Worm (Caenorhabditis elegans) whole organism, L1 larva: Measurements from ENCODE around the gene srlf-4.
A peak's percentile ranks its signal among the peaks of the same experiment; 100 is the strongest.
"Not testable (repeated sequence)": the region's sequence is repeated elsewhere in the genome, so short reads cannot be mapped to it uniquely, and the experiment has no call there.

Experiments used
- alr-1 ChIP-seq: fragments of 200-800 bp; sonication (Bioruptor generic); optimal IDR thresholded peaks from 2 replicates; lab custom pipeline; 2018; ENCODE audit warnings: borderline replicate concordance, mild to moderate bottlenecking, missing genetic modification characterization, missing compliant biosample characterization
- aly-2 ChIP-seq: fragments of 150-350 bp; optimal IDR thresholded peaks from 2 replicates; lab custom pipeline; 2014; ENCODE audit warnings: missing biosample characterization, missing genetic modification characterization
- ceh-88 ChIP-seq: fragments of 200-800 bp; sonication (Bioruptor generic); IDR thresholded peaks from 2 replicates; pipeline ENCODE4 v1.3.6; 2022; ENCODE audit warnings: missing genetic modification characterization, missing compliant biosample characterization
- ceh-90 ChIP-seq: sonication (generic microtip); optimal IDR thresholded peaks from 2 replicates; lab custom pipeline; 2016; ENCODE audit warnings: missing genetic modification characterization, missing compliant biosample characterization
- efl-1 ChIP-seq, 4 experiments: fragments of 150-350 bp; optimal IDR thresholded peaks in 3 of 4; peaks in 1 of 4; 1 replicate in 1 of 4; 2 replicates in 3 of 4; lab custom pipeline; 2014; ENCODE audit warnings: missing biosample characterization in 2 of 4, missing genetic modification characterization in 2 of 4, missing genetic modification reagents in 2 of 4
- egl-27 ChIP-seq, 2 experiments: fragments of 150-350 bp in 1 of 2; sonication (generic microtip); optimal IDR thresholded peaks; 3 replicates each; lab custom pipeline; 2017 to 2018; ENCODE audit warnings: missing biosample characterization in 2 of 2, missing genetic modification characterization in 2 of 2, missing genetic modification reagents in 2 of 2
- elt-2 ChIP-seq: sonication (generic microtip); optimal IDR thresholded peaks from 2 replicates; lab custom pipeline; 2016; ENCODE audit warnings: missing genetic modification characterization, mild to moderate bottlenecking, inconsistent platforms, missing compliant biosample characterization, missing genetic modification reagents
- elt-3 ChIP-seq, 6 experiments: fragments of 150-350 bp in 1 of 6; sonication (generic microtip); optimal IDR thresholded peaks; 2 replicates each; lab custom pipeline; 2017 to 2018; ENCODE audit warnings: missing biosample characterization in 6 of 6, missing genetic modification characterization in 6 of 6, inconsistent platforms in 1 of 6
- fkh-4 ChIP-seq: sonication (generic microtip); optimal IDR thresholded peaks from 2 replicates; lab custom pipeline; 2016; ENCODE audit warnings: missing compliant biosample characterization, missing genetic modification characterization, borderline replicate concordance
- hlh-4 ChIP-seq: sonication (generic microtip); optimal IDR thresholded peaks from 2 replicates; lab custom pipeline; 2016; ENCODE audit warnings: mild to moderate bottlenecking, missing genetic modification characterization, missing compliant biosample characterization
- isw-1 ChIP-seq: fragments of 200-800 bp; sonication (Bioruptor generic); IDR thresholded peaks from 2 replicates; pipeline ENCODE4 v1.3.6; 2022; ENCODE audit warnings: missing genetic modification characterization, missing compliant biosample characterization
- jun-1 ChIP-seq: fragments of 150-350 bp; optimal IDR thresholded peaks from 2 replicates; lab custom pipeline; 2014; ENCODE audit warnings: missing biosample characterization, missing genetic modification reagents, missing genetic modification characterization
- mdl-1 ChIP-seq, 2 experiments: fragments of 150-350 bp; optimal IDR thresholded peaks; 2 replicates each; lab custom pipeline; 2014 to 2017; ENCODE audit warnings: missing biosample characterization in 2 of 2, missing genetic modification characterization in 2 of 2, inconsistent platforms in 1 of 2
- nhr-11 ChIP-seq: fragments of 150-350 bp; optimal IDR thresholded peaks from 2 replicates; lab custom pipeline; 2014; ENCODE audit warnings: missing biosample characterization, missing genetic modification characterization
- nhr-19 ChIP-seq: fragments of 200-800 bp; sonication (Bioruptor generic); conservative IDR thresholded peaks from 2 replicates; pipeline ENCODE4 v1.3.6; 2022; ENCODE audit warnings: missing genetic modification characterization, missing compliant biosample characterization
- nhr-20 ChIP-seq: sonication (generic microtip); optimal IDR thresholded peaks from 2 replicates; lab custom pipeline; 2016; ENCODE audit warnings: mild to moderate bottlenecking, missing genetic modification characterization, missing compliant biosample characterization
- nhr-77 ChIP-seq: fragments of 150-350 bp; optimal IDR thresholded peaks from 2 replicates; lab custom pipeline; 2014; ENCODE audit warnings: missing biosample characterization, missing genetic modification characterization
- nhr-84 ChIP-seq: sonication (generic microtip); optimal IDR thresholded peaks from 2 replicates; lab custom pipeline; 2017; ENCODE audit warnings: missing biosample characterization, missing genetic modification characterization
- nhr-85 ChIP-seq: sonication (generic microtip); peaks from one replicate; lab custom pipeline; 2016; ENCODE audit warnings: missing genetic modification characterization, inconsistent platforms, missing compliant biosample characterization
- pax-3 ChIP-seq: fragments of 200-800 bp; sonication (Bioruptor generic); optimal IDR thresholded peaks from 2 replicates; lab custom pipeline; 2018; ENCODE audit warnings: mild to moderate bottlenecking, missing genetic modification characterization, moderate library complexity, missing compliant biosample characterization
- pqm-1 ChIP-seq: sonication (generic microtip); optimal IDR thresholded peaks from 3 replicates; lab custom pipeline; 2017; ENCODE audit warnings: missing biosample characterization, missing genetic modification characterization
- snpc-4 ChIP-seq: fragments of 150-350 bp; optimal IDR thresholded peaks from 2 replicates; lab custom pipeline; 2014; ENCODE audit warnings: missing biosample characterization, missing genetic modification characterization
- sox-4 ChIP-seq: sonication (generic microtip); optimal IDR thresholded peaks from 2 replicates; lab custom pipeline; 2016; ENCODE audit warnings: missing genetic modification characterization, missing compliant biosample characterization
- tlp-1 ChIP-seq: fragments of 150-350 bp; optimal IDR thresholded peaks from 2 replicates; lab custom pipeline; 2014; ENCODE audit warnings: missing biosample characterization, missing genetic modification characterization
- unc-62 ChIP-seq: fragments of 150-350 bp; optimal IDR thresholded peaks from 2 replicates; lab custom pipeline; 2014; ENCODE audit warnings: missing biosample characterization, missing genetic modification reagents, missing genetic modification characterization
- unc-86 ChIP-seq: sonication (generic microtip); optimal IDR thresholded peaks from 2 replicates; lab custom pipeline; 2016; ENCODE audit warnings: missing genetic modification characterization, missing compliant biosample characterization
- xbp-1 ChIP-seq: sonication (generic microtip); optimal IDR thresholded peaks from 2 replicates; lab custom pipeline; 2016; ENCODE audit warnings: missing genetic modification characterization, missing compliant biosample characterization
- ztf-11 ChIP-seq, 2 experiments: sonication (generic microtip); optimal IDR thresholded peaks; 2 replicates each; lab custom pipeline; 2016 to 2017; ENCODE audit warnings: missing genetic modification characterization in 2 of 2, missing biosample characterization in 1 of 2, missing compliant biosample characterization in 1 of 2

The srlf-4 gene

ce11 chrIV:12886012-12886411, 38.2 kb downstream of the srlf-4 start:
- TF ChIP-seq nhr-77 (tag; lab: Kevin White, UChicago), result no peak

- TF ChIP-seq alr-1 (tag; lab: Kevin White, UChicago) (no peak), fkh-4 (tag; lab: Kevin White, UChicago) (no peak), aly-2 (tag; lab: Kevin White, UChicago) (no peak), elt-3 (tag; optimal IDR thresholded peaks at IDR 0.05; lab: Kevin White, UChicago) (no peak), unc-86 (tag; lab: Kevin White, UChicago) (no peak), isw-1 (GFP tag; lab: Robert Waterston, UW) (no peak), tlp-1 (tag; lab: Kevin White, UChicago) (no peak), nhr-19 (no peak), nhr-84 (no peak), unc-62 (GFP tag; lab: Kevin White, UChicago) (no peak), xbp-1 (tag; lab: Kevin White, UChicago) (no peak), pax-3 (tag; lab: Kevin White, UChicago) (no peak), hlh-4 (tag; lab: Kevin White, UChicago) (no peak), ztf-11 (tag; optimal IDR thresholded peaks at IDR 0.05; lab: Kevin White, UChicago) (no peak), nhr-11 (tag; lab: Kevin White, UChicago) (no peak), ceh-90 (tag; lab: Kevin White, UChicago) (no peak), pqm-1 (tag; lab: Kevin White, UChicago) (no peak)
These were observed 41.0 kb downstream of the srlf-4 start, which contains the start of gene ZK896.4 for ce11 chrIV:12883190-12883589. Gene ZK896.4, minus strand, starts transcription at chrIV:12883290.

DNA sequence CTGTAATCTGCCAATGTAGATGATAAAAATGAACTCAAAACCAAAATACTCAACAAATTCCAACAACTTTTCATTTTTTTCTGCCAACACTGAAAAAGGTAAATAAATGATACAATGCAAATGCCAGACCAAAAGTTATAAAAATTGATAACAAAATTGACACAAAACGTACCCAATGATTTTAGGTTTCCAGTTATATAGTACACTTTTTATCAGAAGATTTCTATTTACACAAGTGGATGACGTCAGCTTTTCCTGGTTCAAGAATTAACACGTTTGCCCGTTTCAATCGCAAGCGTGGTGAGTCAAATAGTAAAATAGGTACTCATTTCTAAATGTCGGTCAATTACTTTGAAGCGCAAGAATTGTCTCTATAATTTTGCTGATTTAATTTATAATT, 44.7 kb downstream of the srlf-4 start, which contains the start of gene ZK896.5:
ZK896.5 (minus strand) TSS at position 89 of the 400 bp plus-strand sequence.
- no peak for TF ChIP-seq egl-27 (tag; optimal IDR thresholded peaks at IDR 0.05; lab: Kevin White, UChicago)
- no peak for TF ChIP-seq ceh-88 (GFP tag; lab: Robert Waterston, UW)
- TF ChIP-seq efl-1 (optimal IDR thresholded peaks at IDR 0.05; lab: Kevin White, UChicago), result no peak
- TF ChIP-seq efl-1 (GFP tag; optimal IDR thresholded peaks at IDR 0.05 in 1 of 2; lab: Kevin White, UChicago), result peak in 1 of 2 experiments; percentile 38
- TF ChIP-seq elt-2 (tag; lab: Kevin White, UChicago), result peak; percentile 78
- no peak for TF ChIP-seq sox-4 (tag; lab: Kevin White, UChicago)
- no peak for TF ChIP-seq nhr-19
- peak; percentile 4 for TF ChIP-seq nhr-20 (tag; lab: Kevin White, UChicago)

DNA sequence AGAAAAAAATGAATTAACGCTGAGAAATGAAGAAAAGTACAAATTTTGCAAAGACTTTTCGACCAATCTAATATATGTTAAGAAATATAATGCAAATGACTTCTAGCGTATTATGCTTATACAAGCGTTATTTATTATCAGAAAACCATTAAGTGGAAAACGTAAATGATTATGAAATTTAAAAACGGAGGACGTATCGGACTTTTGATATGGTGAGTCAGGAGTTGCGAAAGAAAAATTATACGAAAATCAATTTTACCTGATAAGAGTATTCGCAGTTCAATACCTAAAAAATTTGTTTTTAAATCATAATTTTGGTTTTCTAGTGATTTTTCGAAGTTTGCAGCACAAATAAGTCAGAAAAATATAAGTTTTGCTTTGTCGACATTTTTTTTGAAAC, 47.7 kb downstream of the srlf-4 start:
- TF ChIP-seq nhr-77 (tag; lab: Kevin White, UChicago) (no peak), snpc-4 (no peak), elt-2 (tag; lab: Kevin White, UChicago) (peak; percentile 49)
- TF ChIP-seq, all 84 proteins: peak for 1

ce11 chrIV:12875260-12875659, 49.0 kb downstream of the srlf-4 start, which contains the start of gene ZK896.1:
Gene ZK896.1, minus strand, starts transcription at chrIV:12875360.
- TF ChIP-seq jun-1 (tag; lab: Kevin White, UChicago); nhr-85 (tag; lab: Kevin White, UChicago); mdl-1 (tag; optimal IDR thresholded peaks at IDR 0.05; lab: Kevin White, UChicago): not testable (repeated sequence)
